Worm (Caenorhabditis elegans) whole organism, mixed stage, embryonic: ENCODE measurements around the gene F38E1.6.

ENCODE experiments used
- elt-3 ChIP-seq: fragments of 150-350 bp; optimal IDR thresholded peaks from 2 replicates; lab custom pipeline; 2014; ENCODE audit warnings: missing biosample characterization, missing genetic modification characterization
- mep-1 ChIP-seq: fragments of 150-350 bp; optimal IDR thresholded peaks from 2 replicates; lab custom pipeline; 2017; ENCODE audit warnings: missing biosample characterization, missing genetic modification reagents, missing genetic modification characterization, inconsistent platforms
- nhr-12 ChIP-seq: fragments of 150-350 bp; optimal IDR thresholded peaks from 2 replicates; lab custom pipeline; 2014; ENCODE audit warnings: missing biosample characterization, missing genetic modification characterization
- unc-62 ChIP-seq: fragments of 150-350 bp; optimal IDR thresholded peaks from 2 replicates; lab custom pipeline; 2014; ENCODE audit warnings: missing biosample characterization, missing genetic modification reagents, missing genetic modification characterization
- ztf-11 ChIP-seq: fragments of 150-350 bp; optimal IDR thresholded peaks from 2 replicates; lab custom pipeline; 2014; ENCODE audit warnings: missing biosample characterization, missing genetic modification characterization

ce11 chrV:8404339-8404738 lies 44.4 kb downstream of the F38E1.6 start:
- no peak for TF ChIP-seq mep-1 (tag; lab: Kevin White, UChicago)
- no peak for TF ChIP-seq ztf-11
- TF ChIP-seq unc-62 (GFP tag; lab: Kevin White, UChicago): no peak
- no peak for TF ChIP-seq nhr-12
- TF ChIP-seq elt-3 (tag; lab: Kevin White, UChicago): no peak
